Fruit fly (Drosophila melanogaster) whole organism: ENCODE results near the gene Mabi.

ENCODE experiments used
- CG8478 ChIP-seq: fragments of >200 bp; optimal IDR thresholded peaks from 2 replicates; lab custom pipeline; 2018; ENCODE audit warnings: inconsistent platforms
- Dll ChIP-seq: fragments of >200 bp; optimal IDR thresholded peaks from 2 replicates; lab custom pipeline; 2017
- EcR ChIP-seq, 2 experiments: fragments of >200 bp; optimal IDR thresholded peaks; 2 replicates each; lab custom pipeline; 2017; ENCODE audit warnings: missing biosample characterization in 2 of 2, missing genetic modification characterization in 2 of 2, missing genetic modification reagents in 2 of 2
- pan ChIP-seq: fragments of >200 bp; optimal IDR thresholded peaks from 2 replicates; lab custom pipeline; 2017
- psq ChIP-seq: fragments of >200 bp; optimal IDR thresholded peaks from 2 replicates; lab custom pipeline; 2017
- usp ChIP-seq: fragments of >200 bp; optimal IDR thresholded peaks from 2 replicates; lab custom pipeline; 2017; ENCODE audit warnings: missing biosample characterization, missing genetic modification characterization, mixed read lengths

Mabi gene

dm6 chr2L:13234610-13235489 lies at the start of gene Mabi:
Gene Mabi, minus strand, starts transcription at chr2L:13234660.
- TF ChIP-seq usp (GFP tag; lab: Kevin White, UChicago) = no peak

DNA sequence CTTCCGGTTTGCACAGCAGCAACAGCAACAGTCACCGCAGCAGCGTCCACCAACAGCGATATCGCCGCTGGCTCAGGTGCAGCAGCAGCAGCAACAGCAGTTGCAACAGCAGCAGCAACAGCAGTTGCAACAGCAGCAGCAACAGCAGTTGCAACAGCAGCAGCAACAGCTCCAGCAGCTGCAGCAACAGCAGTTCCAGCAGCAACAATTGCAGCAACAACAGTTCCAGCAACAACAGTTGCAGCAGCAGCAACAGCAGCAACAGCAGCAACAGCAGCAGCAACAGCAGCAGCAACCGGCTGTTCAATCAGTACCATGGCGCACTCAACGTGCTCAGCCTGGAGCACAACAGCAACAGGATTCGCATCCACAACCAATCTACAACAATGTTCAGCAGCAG lies 38.1 kb upstream of the Mabi start:
- TF ChIP-seq Dll (no peak), psq (no peak), usp (GFP tag; lab: Kevin White, UChicago) (no peak), EcR (GFP tag; optimal IDR thresholded peaks at IDR 0.05; lab: Kevin White, UChicago) (no peak), CG8478 (no peak), pan (lab: Kevin White, UChicago) (no peak)

DNA sequence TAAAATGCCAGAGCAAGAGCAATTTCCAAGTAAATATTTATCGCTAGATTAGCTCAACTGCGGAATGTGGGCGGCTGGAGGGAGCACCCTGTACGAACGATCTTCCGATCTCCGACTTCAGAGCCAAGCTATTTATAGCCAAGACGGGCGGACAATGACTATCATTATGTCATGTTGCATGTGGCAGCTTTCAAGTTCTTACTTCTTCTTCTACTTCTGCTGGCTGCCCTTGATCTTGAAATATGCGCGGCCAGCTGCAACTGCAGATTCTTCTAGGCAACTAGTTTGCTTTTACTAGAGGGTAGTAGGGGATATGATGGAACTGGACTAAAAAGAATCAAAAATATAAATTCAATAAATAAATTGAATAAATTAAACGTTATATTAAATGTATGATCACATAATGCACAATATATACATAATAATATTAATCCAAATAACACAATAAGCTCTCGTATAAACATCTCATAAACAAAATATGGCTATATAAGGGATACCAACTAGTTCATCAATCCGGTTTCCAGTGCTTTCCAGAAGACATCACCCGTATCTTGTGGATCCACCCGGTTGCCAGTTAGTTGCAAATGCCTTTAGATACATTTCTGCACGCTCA lies 33.7 kb upstream of the Mabi start:
- TF ChIP-seq usp (GFP tag; lab: Kevin White, UChicago) = no peak

DNA sequence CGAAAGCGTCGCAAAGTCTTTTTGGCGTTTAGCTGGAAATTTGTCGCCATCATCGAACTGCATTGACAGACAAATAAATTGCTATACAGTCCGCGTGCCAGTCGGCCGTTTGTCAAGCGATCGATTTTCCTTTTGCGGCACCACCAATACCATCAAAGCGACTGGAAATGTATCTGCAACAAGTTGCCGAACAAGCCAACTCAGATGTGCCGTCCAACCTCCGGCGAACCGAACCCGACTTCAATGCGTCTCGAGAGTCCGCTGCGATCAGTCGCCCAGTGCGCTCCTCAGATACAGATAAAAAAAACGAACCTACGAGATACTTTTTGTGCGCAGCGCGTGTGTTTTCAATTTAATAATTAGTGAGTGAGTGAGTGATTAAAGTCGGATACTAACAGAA lies 32.2 kb upstream of the Mabi start:
- no peak for TF ChIP-seq usp (GFP tag; lab: Kevin White, UChicago)
- no peak for TF ChIP-seq CG8478
- TF ChIP-seq EcR (GFP tag; optimal IDR thresholded peaks at IDR 0.05; lab: Kevin White, UChicago) = no peak
- TF ChIP-seq psq = no peak
- TF ChIP-seq pan (lab: Kevin White, UChicago) = no peak
- TF ChIP-seq Dll = no peak

- TF ChIP-seq pan (lab: Kevin White, UChicago) (no peak), CG8478 (no peak), psq (no peak), Dll (no peak), EcR (GFP tag; optimal IDR thresholded peaks at IDR 0.05; lab: Kevin White, UChicago) (no peak), usp (GFP tag; lab: Kevin White, UChicago) (no peak)
Observed at dm6 chr2L:13265776-13266175, 31.3 kb upstream of the Mabi start, which contains the start of gene CG31848. Gene CG31848, minus strand, starts transcription at chr2L:13265876.

dm6 chr2L:13260740-13261139 lies 26.3 kb upstream of the Mabi start, which contains the start of gene CG44085:
Gene CG44085, plus strand, starts transcription at chr2L:13261008.
- TF ChIP-seq pan (lab: Kevin White, UChicago) (no peak), CG8478 (no peak), usp (GFP tag; lab: Kevin White, UChicago) (no peak), psq (no peak), EcR (GFP tag; optimal IDR thresholded peaks at IDR 0.05; lab: Kevin White, UChicago) (no peak)

- TF ChIP-seq EcR (GFP tag; optimal IDR thresholded peaks at IDR 0.05; lab: Kevin White, UChicago) (no peak), Dll (no peak), usp (GFP tag; lab: Kevin White, UChicago) (no peak), psq (no peak), pan (lab: Kevin White, UChicago) (no peak), CG8478 (no peak)
Observed at dm6 chr2L:13259643-13260042, 25.2 kb upstream of the Mabi start, which contains the start of gene CG31730. Gene CG31730, minus strand, starts transcription at chr2L:13259743.

DNA sequence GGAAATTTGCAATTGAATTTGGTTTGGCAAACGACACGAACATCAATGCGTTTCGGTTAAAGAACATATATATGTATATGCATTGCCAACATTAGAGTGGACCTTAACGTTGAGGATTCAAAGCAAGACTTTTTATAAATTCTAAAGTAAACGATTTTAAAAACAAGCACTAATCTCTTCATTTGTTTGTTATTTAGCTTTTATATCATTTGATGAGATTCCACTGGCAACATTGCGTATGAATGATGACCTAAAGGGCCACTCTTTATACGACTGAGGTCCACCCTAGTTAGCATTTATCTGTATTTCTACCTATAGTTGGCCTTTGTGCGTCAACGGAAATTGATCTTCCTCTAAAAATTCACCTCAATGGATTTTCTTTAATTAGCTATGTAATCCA lies 24.2 kb upstream of the Mabi start:
- no peak for TF ChIP-seq EcR (GFP tag; optimal IDR thresholded peaks at IDR 0.05; lab: Kevin White, UChicago)
- TF ChIP-seq pan (lab: Kevin White, UChicago) = no peak
- no peak for TF ChIP-seq CG8478
- TF ChIP-seq Dll = no peak
- no peak for TF ChIP-seq usp (GFP tag; lab: Kevin White, UChicago)
- TF ChIP-seq psq = no peak

DNA sequence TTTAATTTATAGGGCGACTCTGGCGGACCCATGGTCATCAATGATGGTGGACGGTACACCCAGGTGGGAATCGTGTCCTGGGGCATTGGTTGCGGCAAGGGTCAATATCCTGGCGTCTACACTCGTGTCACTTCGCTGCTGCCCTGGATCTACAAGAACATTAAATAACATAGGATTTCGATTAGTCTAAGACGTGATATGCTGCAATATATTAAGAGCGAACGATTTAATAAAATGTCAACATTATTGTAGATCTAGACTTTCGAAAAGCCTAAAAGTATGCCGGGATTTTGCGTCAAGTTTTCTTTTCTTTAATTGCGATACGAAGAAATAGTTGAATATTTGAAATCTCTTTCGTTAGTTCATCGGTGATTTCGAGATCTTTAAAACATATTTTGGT lies 22.7 kb upstream of the Mabi start, which contains the start of gene Naa20B:
TSS of gene Naa20B (plus strand) at position 301 of the 400 bp plus-strand sequence.
- no peak for TF ChIP-seq psq
- TF ChIP-seq usp (GFP tag; lab: Kevin White, UChicago) = no peak
- TF ChIP-seq EcR (GFP tag; optimal IDR thresholded peaks at IDR 0.05; lab: Kevin White, UChicago) = no peak
- no peak for TF ChIP-seq Dll
- no peak for TF ChIP-seq CG8478
- no peak for TF ChIP-seq pan (lab: Kevin White, UChicago)

DNA sequence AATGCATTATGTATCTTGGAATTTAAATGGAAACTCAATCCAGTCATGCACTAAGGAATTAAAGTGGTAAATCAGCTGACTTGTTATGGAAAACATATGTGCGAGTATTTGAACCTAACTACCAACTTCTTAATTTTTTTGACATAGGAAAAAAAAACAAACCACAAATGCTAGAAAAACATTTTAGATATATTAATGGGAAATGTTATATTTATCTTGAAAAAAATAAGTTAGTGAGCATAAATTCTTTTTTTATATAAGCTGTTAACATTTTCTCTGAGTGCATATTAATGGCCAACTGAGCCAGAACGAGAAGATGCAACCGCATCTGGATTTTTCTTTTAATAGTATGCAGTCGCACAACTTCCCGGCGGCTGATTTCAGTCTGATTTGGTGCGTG lies 16.7 kb upstream of the Mabi start:
- TF ChIP-seq usp (GFP tag; lab: Kevin White, UChicago) (no peak), psq (no peak), Dll (no peak), CG8478 (no peak), pan (lab: Kevin White, UChicago) (no peak), EcR (GFP tag; optimal IDR thresholded peaks at IDR 0.05; lab: Kevin White, UChicago) (no peak)

- no peak for TF ChIP-seq usp (GFP tag; lab: Kevin White, UChicago)
- no peak for TF ChIP-seq EcR (GFP tag; optimal IDR thresholded peaks at IDR 0.05; lab: Kevin White, UChicago)
Observed at dm6 chr2L:13245855-13246645, 11.6 kb upstream of the Mabi start, which contains the start of gene CG16820. Gene CG16820, plus strand, starts transcription at chr2L:13246232.

dm6 chr2L:13244759-13245308 lies 10.4 kb upstream of the Mabi start:
- TF ChIP-seq usp (GFP tag; lab: Kevin White, UChicago) (no peak), pan (lab: Kevin White, UChicago) (no peak), EcR (GFP tag; optimal IDR thresholded peaks at IDR 0.05; lab: Kevin White, UChicago) (no peak), psq (no peak), CG8478 (no peak), Dll (no peak)
